Worm (Caenorhabditis elegans): ENCODE data around the gene F53C3.1.
A peak's percentile ranks its signal among the peaks of the same experiment; 100 is the strongest.

The F53C3.1 gene

ce11 chrII:3934085-3934484 lies 22.3 kb downstream of the F53C3.1 start, which contains the start of gene Y14H12B.1:
Gene Y14H12B.1 (plus strand): TSS chrII:3934447.
- TF ChIP-seq klf-2 (GFP tag; conservative IDR thresholded peaks at IDR 0.05) (no peak), flt-1 (GFP tag; IDR thresholded peaks at IDR 0.05) (no peak)

ce11 chrII:3935098-3935497 lies 23.3 kb downstream of the F53C3.1 start:
- TF ChIP-seq cog-1 (tag; optimal IDR thresholded peaks at IDR 0.05) (no peak), ref-1 (GFP tag; conservative IDR thresholded peaks at IDR 0.05) (no peak), T22C8.4 (GFP tag; IDR thresholded peaks at IDR 0.05) (no peak)

- no peak for TF ChIP-seq ztf-23 (GFP tag; IDR thresholded peaks at IDR 0.05)
- TF ChIP-seq ztf-29 (GFP tag; IDR thresholded peaks at IDR 0.05), result no peak
- TF ChIP-seq flt-1 (GFP tag; IDR thresholded peaks at IDR 0.05), result no peak
- no peak for TF ChIP-seq T22C8.4 (GFP tag; IDR thresholded peaks at IDR 0.05)
- TF ChIP-seq med-1 (GFP tag; optimal IDR thresholded peaks at IDR 0.05; ENCODE audit: insufficient read depth), result no peak
- TF ChIP-seq klf-2 (GFP tag; conservative IDR thresholded peaks at IDR 0.05), result no peak
- TF ChIP-seq cog-1 (tag; optimal IDR thresholded peaks at IDR 0.05), result no peak
- TF ChIP-seq ref-1 (GFP tag; conservative IDR thresholded peaks at IDR 0.05), result no peak
- no peak for TF ChIP-seq tab-1 (GFP tag; IDR thresholded peaks at IDR 0.05)
Observed at ce11 chrII:3935990-3936389, 24.2 kb downstream of the F53C3.1 start.

- TF ChIP-seq med-1 (GFP tag; optimal IDR thresholded peaks at IDR 0.05; ENCODE audit: insufficient read depth) (no peak), ref-1 (GFP tag; conservative IDR thresholded peaks at IDR 0.05) (no peak), T22C8.4 (GFP tag; IDR thresholded peaks at IDR 0.05) (no peak), ztf-29 (GFP tag; IDR thresholded peaks at IDR 0.05) (no peak), flt-1 (GFP tag; IDR thresholded peaks at IDR 0.05) (no peak), klf-2 (GFP tag; conservative IDR thresholded peaks at IDR 0.05) (no peak), ztf-23 (GFP tag; IDR thresholded peaks at IDR 0.05) (no peak), tab-1 (GFP tag; IDR thresholded peaks at IDR 0.05) (no peak), cog-1 (tag; optimal IDR thresholded peaks at IDR 0.05) (no peak)
Observed at ce11 chrII:3947404-3947803, 35.6 kb downstream of the F53C3.1 start.

ce11 chrII:3948507-3948906 lies 36.7 kb downstream of the F53C3.1 start:
- TF ChIP-seq klf-2 (GFP tag; conservative IDR thresholded peaks at IDR 0.05), result no peak
- no peak for TF ChIP-seq ztf-23 (GFP tag; IDR thresholded peaks at IDR 0.05)
- no peak for TF ChIP-seq med-1 (GFP tag; optimal IDR thresholded peaks at IDR 0.05; ENCODE audit: insufficient read depth)
- TF ChIP-seq ref-1 (GFP tag; conservative IDR thresholded peaks at IDR 0.05), result no peak
- no peak for TF ChIP-seq ztf-29 (GFP tag; IDR thresholded peaks at IDR 0.05)
- no peak for TF ChIP-seq flt-1 (GFP tag; IDR thresholded peaks at IDR 0.05)
- no peak for TF ChIP-seq tab-1 (GFP tag; IDR thresholded peaks at IDR 0.05)
- no peak for TF ChIP-seq cog-1 (tag; optimal IDR thresholded peaks at IDR 0.05)
- TF ChIP-seq T22C8.4 (GFP tag; IDR thresholded peaks at IDR 0.05), result no peak

ce11 chrII:3950077-3950476 lies 38.3 kb downstream of the F53C3.1 start, which contains the start of gene sea-2:
Gene sea-2 (plus strand): TSS chrII:3950377.
- no peak for TF ChIP-seq med-1 (GFP tag; optimal IDR thresholded peaks at IDR 0.05; ENCODE audit: insufficient read depth)

ce11 chrII:3951354-3951753 lies 39.5 kb downstream of the F53C3.1 start:
- TF ChIP-seq T22C8.4 (GFP tag; IDR thresholded peaks at IDR 0.05), result no peak
- TF ChIP-seq med-1 (GFP tag; optimal IDR thresholded peaks at IDR 0.05; ENCODE audit: insufficient read depth), result no peak
- TF ChIP-seq flt-1 (GFP tag; IDR thresholded peaks at IDR 0.05), result no peak
- no peak for TF ChIP-seq ztf-29 (GFP tag; IDR thresholded peaks at IDR 0.05)
- no peak for TF ChIP-seq ref-1 (GFP tag; conservative IDR thresholded peaks at IDR 0.05)
- no peak for TF ChIP-seq cog-1 (tag; optimal IDR thresholded peaks at IDR 0.05)
- TF ChIP-seq ztf-23 (GFP tag; IDR thresholded peaks at IDR 0.05), result no peak
- no peak for TF ChIP-seq klf-2 (GFP tag; conservative IDR thresholded peaks at IDR 0.05)
- no peak for TF ChIP-seq tab-1 (GFP tag; IDR thresholded peaks at IDR 0.05)

ce11 chrII:3952368-3952767 lies 40.6 kb downstream of the F53C3.1 start:
- TF ChIP-seq cog-1 (tag; optimal IDR thresholded peaks at IDR 0.05), result no peak
- no peak for TF ChIP-seq med-1 (GFP tag; optimal IDR thresholded peaks at IDR 0.05; ENCODE audit: insufficient read depth)

ce11 chrII:3952967-3953366 lies 41.2 kb downstream of the F53C3.1 start:
- TF ChIP-seq klf-2 (GFP tag; conservative IDR thresholded peaks at IDR 0.05), result no peak
- TF ChIP-seq tab-1 (GFP tag; IDR thresholded peaks at IDR 0.05), result no peak
- TF ChIP-seq ref-1 (GFP tag; conservative IDR thresholded peaks at IDR 0.05), result no peak
- TF ChIP-seq cog-1 (tag; optimal IDR thresholded peaks at IDR 0.05), result no peak
- no peak for TF ChIP-seq ztf-23 (GFP tag; IDR thresholded peaks at IDR 0.05)
- no peak for TF ChIP-seq ztf-29 (GFP tag; IDR thresholded peaks at IDR 0.05)
- no peak for TF ChIP-seq flt-1 (GFP tag; IDR thresholded peaks at IDR 0.05)
- TF ChIP-seq T22C8.4 (GFP tag; IDR thresholded peaks at IDR 0.05), result no peak
- TF ChIP-seq med-1 (GFP tag; optimal IDR thresholded peaks at IDR 0.05; ENCODE audit: insufficient read depth), result no peak

- TF ChIP-seq ztf-23 (GFP tag; IDR thresholded peaks at IDR 0.05) (no peak), ref-1 (GFP tag; conservative IDR thresholded peaks at IDR 0.05) (no peak)
Observed at ce11 chrII:3954018-3954417, 42.2 kb downstream of the F53C3.1 start.

ce11 chrII:3954838-3955237 lies 43.0 kb downstream of the F53C3.1 start:
- TF ChIP-seq ref-1 (GFP tag; conservative IDR thresholded peaks at IDR 0.05), result no peak
- TF ChIP-seq ztf-29 (GFP tag; IDR thresholded peaks at IDR 0.05), result no peak
- TF ChIP-seq klf-2 (GFP tag; conservative IDR thresholded peaks at IDR 0.05), result no peak

- no peak for TF ChIP-seq tab-1 (GFP tag; IDR thresholded peaks at IDR 0.05)
- no peak for TF ChIP-seq ref-1 (GFP tag; conservative IDR thresholded peaks at IDR 0.05)
- TF ChIP-seq med-1 (GFP tag; optimal IDR thresholded peaks at IDR 0.05; ENCODE audit: insufficient read depth), result no peak
- TF ChIP-seq cog-1 (tag; optimal IDR thresholded peaks at IDR 0.05), result no peak
- TF ChIP-seq T22C8.4 (GFP tag; IDR thresholded peaks at IDR 0.05), result peak; percentile 53; the same call in 1 of the 2 replicates
- no peak for TF ChIP-seq ztf-29 (GFP tag; IDR thresholded peaks at IDR 0.05)
Observed at ce11 chrII:3955938-3956337, 44.1 kb downstream of the F53C3.1 start.
